Fruit fly (Drosophila melanogaster) Kc167 (cell line): ENCODE measurements around the gene NO66.

Source experiments
- Sin3A ChIP-seq: fragments of >200 bp; optimal IDR thresholded peaks from 2 replicates; lab custom pipeline; 2018; ENCODE audit warnings: missing external identifiers
- h ChIP-seq: fragments of >200 bp; optimal IDR thresholded peaks from 3 replicates; lab custom pipeline; 2018; ENCODE audit warnings: missing external identifiers
- insv ChIP-seq: fragments of >200 bp; optimal IDR thresholded peaks from 3 replicates; lab custom pipeline; 2018; ENCODE audit warnings: missing external identifiers
- psq ChIP-seq: fragments of >200 bp; optimal IDR thresholded peaks from 2 replicates; lab custom pipeline; 2017; ENCODE audit warnings: missing external identifiers
- ttk ChIP-seq: sonication (Bioruptor generic); optimal IDR thresholded peaks from 2 replicates; lab custom pipeline; 2017; ENCODE audit warnings: missing external identifiers

- TF ChIP-seq h (lab: Kevin White, UChicago) (no peak), psq (lab: Kevin White, UChicago) (no peak), insv (lab: Kevin White, UChicago) (no peak), Sin3A (lab: Kevin White, UChicago) (no peak), ttk (lab: Kevin White, UChicago) (no peak)
Measured at dm6 chrX:4329357-4329756, 10.1 kb downstream of the NO66 start, which contains the start of gene CG12693.
